Worm (Caenorhabditis elegans) whole organism, young adult: ENCODE measurements around the gene F19B6.3.

ENCODE experiments used
- lin-40 ChIP-seq: sonication (generic microtip); optimal IDR thresholded peaks from 2 replicates; lab custom pipeline; 2016; ENCODE audit warnings: missing genetic modification characterization, mild to moderate bottlenecking, missing compliant biosample characterization, missing genotype, missing genetic modification reagents
- madf-3 ChIP-seq: fragments of 200-800 bp; sonication (Bioruptor generic); IDR thresholded peaks from 2 replicates; pipeline ENCODE4 v1.3.6; 2022; ENCODE audit warnings: missing genetic modification reagents, missing genetic modification characterization, missing compliant biosample characterization
- madf-8 ChIP-seq: fragments of 200-800 bp; sonication (Bioruptor generic); conservative IDR thresholded peaks from 2 replicates; pipeline ENCODE4 v1.3.6; 2022; ENCODE audit warnings: missing genetic modification reagents, missing genetic modification characterization, missing compliant biosample characterization
- sea-2 ChIP-seq: fragments of 200-800 bp; sonication (Bioruptor generic); IDR thresholded peaks from 2 replicates; pipeline ENCODE4 v1.3.6; 2022; ENCODE audit warnings: missing genetic modification characterization, missing compliant biosample characterization
- snpc-4 ChIP-seq, 5 experiments: fragments of 150-350 bp in 1 of 5; sonication (generic microtip) in 4 of 5; optimal IDR thresholded peaks; 2 replicates each; lab custom pipeline; 2014 to 2018; ENCODE audit warnings: missing genetic modification characterization in 5 of 5, missing biosample characterization in 3 of 5, antibody characterized with exemption in 2 of 5, mild to moderate bottlenecking in 2 of 5, missing compliant biosample characterization in 2 of 5, missing genotype in 2 of 5, moderate library complexity in 2 of 5, missing genetic modification reagents in 1 of 5
- unc-62 ChIP-seq: fragments of 150-350 bp; optimal IDR thresholded peaks from 2 replicates; lab custom pipeline; 2014; ENCODE audit warnings: missing biosample characterization, missing genetic modification reagents, missing genetic modification characterization

ce11 chrIV:12366571-12366970 is 39.5 kb downstream of the F19B6.3 start:
- no peak for TF ChIP-seq unc-62 (GFP tag; lab: Kevin White, UChicago)
- no peak for TF ChIP-seq lin-40 (tag; lab: Kevin White, UChicago)
- no peak for TF ChIP-seq sea-2 (GFP tag; lab: Robert Waterston, UW)
- TF ChIP-seq madf-3 (GFP tag; lab: Robert Waterston, UW), result no peak
- TF ChIP-seq snpc-4 (GFP tag; optimal IDR thresholded peaks at IDR 0.05; lab: Kevin White, UChicago), result no peak
- TF ChIP-seq snpc-4 (tag; optimal IDR thresholded peaks at IDR 0.05; lab: Kevin White, UChicago), result no peak
- no peak for TF ChIP-seq madf-8 (GFP tag; lab: Robert Waterston, UW)
